Fruit fly (Drosophila melanogaster) whole organism, wandering third instar larva: ENCODE data around the gene Osi17.

Experiments
- Abd-B ChIP-seq: fragments of >200 bp; optimal IDR thresholded peaks from 2 replicates; lab custom pipeline; 2017; ENCODE audit warnings: missing biosample characterization, missing genetic modification characterization
- CG9705 ChIP-seq: fragments of 200-800 bp; sonication (Bioruptor generic); optimal IDR thresholded peaks from 2 replicates; lab custom pipeline; 2018; ENCODE audit warnings: missing biosample characterization, mild to moderate bottlenecking, missing genetic modification characterization
- CrebA ChIP-seq: fragments of 200-800 bp; sonication (Bioruptor generic); optimal IDR thresholded peaks from 2 replicates; lab custom pipeline; 2016; ENCODE audit warnings: missing biosample characterization, mild to moderate bottlenecking, missing genetic modification characterization, borderline replicate concordance
- Dfd ChIP-seq: fragments of >200 bp; optimal IDR thresholded peaks from 2 replicates; lab custom pipeline; 2017; ENCODE audit warnings: missing biosample characterization, missing genetic modification characterization
- GATAd ChIP-seq: sonication (Bioruptor generic); optimal IDR thresholded peaks from 2 replicates; lab custom pipeline; 2016; ENCODE audit warnings: missing biosample characterization, missing genetic modification characterization
- HLH106 ChIP-seq: fragments of 200-800 bp; optimal IDR thresholded peaks from 3 replicates; lab custom pipeline; 2019; ENCODE audit warnings: missing biosample characterization, mild to moderate bottlenecking, missing genetic modification characterization, moderate library complexity
- Hr78 ChIP-seq: fragments of >200 bp; optimal IDR thresholded peaks from 2 replicates; lab custom pipeline; 2017; ENCODE audit warnings: missing biosample characterization, missing genetic modification characterization
- Hr83 ChIP-seq: fragments of 200-300 bp; sonication (Bioruptor generic); optimal IDR thresholded peaks from 2 replicates; lab custom pipeline; 2016; ENCODE audit warnings: missing biosample characterization, mild to moderate bottlenecking, missing genetic modification characterization, moderate library complexity; ENCODE audit not compliant: poor library complexity, severe bottlenecking
- Jra ChIP-seq: sonication (Bioruptor generic); optimal IDR thresholded peaks from 2 replicates; lab custom pipeline; 2016; ENCODE audit warnings: missing biosample characterization, missing genetic modification characterization
- Mio ChIP-seq: sonication (Bioruptor generic); optimal IDR thresholded peaks from 2 replicates; lab custom pipeline; 2016; ENCODE audit warnings: missing biosample characterization, missing genetic modification characterization
- Myc ChIP-seq: fragments of >200 bp; optimal IDR thresholded peaks from 2 replicates; lab custom pipeline; 2017
- Rel ChIP-seq, 2 experiments: fragments of 200-800 bp; sonication (Bioruptor generic) in 1 of 2; optimal IDR thresholded peaks; 2 replicates in 1 of 2; 3 replicates in 1 of 2; lab custom pipeline; 2016 to 2019; ENCODE audit warnings: mild to moderate bottlenecking in 2 of 2, missing biosample characterization in 2 of 2, missing genetic modification characterization in 2 of 2, moderate library complexity in 1 of 2
- Sp1 ChIP-seq: fragments of 200-800 bp; sonication (Bioruptor generic); optimal IDR thresholded peaks from 3 replicates; lab custom pipeline; 2019; ENCODE audit warnings: missing biosample characterization, mild to moderate bottlenecking, missing genetic modification characterization, moderate library complexity
- Vsx2 ChIP-seq: fragments of 200-300, 225-300 bp; sonication (Bioruptor generic); optimal IDR thresholded peaks from 2 replicates; lab custom pipeline; 2018; ENCODE audit warnings: missing biosample characterization, missing genetic modification characterization; ENCODE audit not compliant: partially characterized antibody
- br ChIP-seq: fragments of 200-800 bp; sonication (Bioruptor generic); optimal IDR thresholded peaks from 2 replicates; lab custom pipeline; 2016; ENCODE audit warnings: missing biosample characterization, missing genetic modification characterization
- brk ChIP-seq: fragments of 200-800 bp; sonication (Bioruptor generic); optimal IDR thresholded peaks from 2 replicates; lab custom pipeline; 2016; ENCODE audit warnings: missing biosample characterization, mild to moderate bottlenecking, missing genetic modification characterization
- dl ChIP-seq, 2 experiments: fragments of 175-275, 200-275 bp in 1 of 2; fragments of 200-275 bp in 1 of 2; sonication (Bioruptor generic); optimal IDR thresholded peaks; lab custom pipeline; 2018; ENCODE audit warnings: mild to moderate bottlenecking in 2 of 2, missing biosample characterization in 2 of 2, missing genetic modification characterization in 2 of 2, moderate library complexity in 2 of 2; ENCODE audit not compliant: partially characterized antibody in 2 of 2, insufficient read depth in 1 of 2
- dmrt93B ChIP-seq: fragments of 200-800 bp; sonication (Bioruptor generic); optimal IDR thresholded peaks from 2 replicates; lab custom pipeline; 2018; ENCODE audit warnings: missing biosample characterization, mild to moderate bottlenecking, missing genetic modification characterization
- dsf ChIP-seq: sonication (Bioruptor generic); optimal IDR thresholded peaks from 2 replicates; lab custom pipeline; 2016; ENCODE audit warnings: missing biosample characterization, missing genetic modification characterization, borderline replicate concordance
- foxo ChIP-seq, 2 experiments: fragments of 200-800 bp; sonication (Bioruptor generic); optimal IDR thresholded peaks; 2 replicates in 1 of 2; 3 replicates in 1 of 2; lab custom pipeline; 2016 to 2017; ENCODE audit warnings: missing biosample characterization in 2 of 2, missing genetic modification characterization in 2 of 2
- fru ChIP-seq: fragments of 200-800 bp; sonication (Bioruptor generic); optimal IDR thresholded peaks from 3 replicates; lab custom pipeline; 2016; ENCODE audit warnings: missing biosample characterization, mild to moderate bottlenecking, missing genetic modification characterization
- h ChIP-seq: fragments of 200-800 bp; sonication (Bioruptor generic); optimal IDR thresholded peaks from 3 replicates; lab custom pipeline; 2016; ENCODE audit warnings: missing biosample characterization, mild to moderate bottlenecking, missing genetic modification characterization
- jim ChIP-seq: fragments of 175-275, 200-325 bp; sonication (Bioruptor generic); optimal IDR thresholded peaks from 2 replicates; lab custom pipeline; 2016; ENCODE audit warnings: missing biosample characterization, mild to moderate bottlenecking, missing genetic modification characterization
- lola ChIP-seq: fragments of >200 bp; optimal IDR thresholded peaks from 2 replicates; lab custom pipeline; 2017; ENCODE audit warnings: missing biosample characterization, missing genetic modification characterization
- psq ChIP-seq: fragments of 200-800 bp; sonication (Bioruptor generic); optimal IDR thresholded peaks from 3 replicates; lab custom pipeline; 2017; ENCODE audit warnings: missing biosample characterization, mild to moderate bottlenecking, missing genetic modification characterization, moderate library complexity
- rgr ChIP-seq: fragments of 200-800 bp; sonication (Bioruptor generic); optimal IDR thresholded peaks from 3 replicates; lab custom pipeline; 2016; ENCODE audit warnings: missing biosample characterization, mild to moderate bottlenecking, missing genetic modification characterization
- sage ChIP-seq: fragments of 200-800 bp; sonication (Bioruptor generic); optimal IDR thresholded peaks from 2 replicates; lab custom pipeline; 2016; ENCODE audit warnings: missing biosample characterization, mild to moderate bottlenecking, missing genetic modification characterization
- sv ChIP-seq: fragments of 200-800 bp; sonication (Bioruptor generic); optimal IDR thresholded peaks from 3 replicates; lab custom pipeline; 2016; ENCODE audit warnings: missing biosample characterization, missing genetic modification characterization
- tai ChIP-seq: sonication (Bioruptor generic); optimal IDR thresholded peaks from 2 replicates; lab custom pipeline; 2016; ENCODE audit warnings: missing biosample characterization, missing genetic modification characterization
- usp ChIP-seq: fragments of >200 bp; optimal IDR thresholded peaks from 2 replicates; lab custom pipeline; 2017; ENCODE audit warnings: missing biosample characterization, missing genetic modification characterization
- woc ChIP-seq: sonication (Bioruptor generic); optimal IDR thresholded peaks from 2 replicates; lab custom pipeline; 2016; ENCODE audit warnings: missing biosample characterization, mild to moderate bottlenecking, missing genetic modification characterization

Osi17 gene

dm6 chr3R:6269986-6270385, 41.6 kb upstream of the Osi17 start:
- TF ChIP-seq sv (GFP tag; lab: Kevin White, UChicago): no peak
- no peak for TF ChIP-seq foxo (GFP tag; optimal IDR thresholded peaks at IDR 0.05; lab: Kevin White, UChicago)
- no peak for TF ChIP-seq CrebA (GFP tag; lab: Kevin White, UChicago)
- TF ChIP-seq brk (GFP tag; lab: Kevin White, UChicago): no peak
- no peak for TF ChIP-seq Mio (GFP tag; lab: Kevin White, UChicago)
- TF ChIP-seq rgr (GFP tag; lab: Kevin White, UChicago): no peak
- TF ChIP-seq woc (GFP tag; lab: Kevin White, UChicago): no peak

dm6 chr3R:6278231-6278630, 33.3 kb upstream of the Osi17 start, which contains the start of gene Osi12:
Osi12 (plus strand) TSS chr3R:6278531.
- TF ChIP-seq Hr83 (GFP tag; lab: Kevin White, UChicago) (no peak), psq (GFP tag; lab: Kevin White, UChicago) (no peak), br (GFP tag; lab: Kevin White, UChicago) (no peak), brk (GFP tag; lab: Kevin White, UChicago) (no peak), dsf (GFP tag; lab: Kevin White, UChicago) (no peak), usp (GFP tag; lab: Kevin White, UChicago) (no peak), HLH106 (tag; lab: Kevin White, UChicago) (no peak), Mio (GFP tag; lab: Kevin White, UChicago) (no peak), foxo (GFP tag; optimal IDR thresholded peaks at IDR 0.05; lab: Kevin White, UChicago) (no peak), GATAd (GFP tag; lab: Kevin White, UChicago) (no peak), woc (GFP tag; lab: Kevin White, UChicago) (no peak), CG9705 (GFP tag; lab: Kevin White, UChicago) (no peak), jim (GFP tag; lab: Kevin White, UChicago) (no peak), Sp1 (GFP tag; lab: Kevin White, UChicago) (no peak), Abd-B (GFP tag; lab: Kevin White, UChicago) (no peak)

- TF ChIP-seq brk (GFP tag; lab: Kevin White, UChicago) (no peak), rgr (GFP tag; lab: Kevin White, UChicago) (no peak), foxo (GFP tag; optimal IDR thresholded peaks at IDR 0.05; lab: Kevin White, UChicago) (no peak), dmrt93B (no peak), Sp1 (GFP tag; lab: Kevin White, UChicago) (no peak), tai (GFP tag; lab: Kevin White, UChicago) (no peak), HLH106 (tag; lab: Kevin White, UChicago) (no peak), CrebA (GFP tag; lab: Kevin White, UChicago) (no peak), sage (GFP tag; lab: Kevin White, UChicago) (no peak), Hr78 (no peak), woc (GFP tag; lab: Kevin White, UChicago) (no peak), Jra (GFP tag; lab: Kevin White, UChicago) (no peak), Dfd (GFP tag; lab: Kevin White, UChicago) (no peak)
These were observed 26.5 kb upstream of the Osi17 start, which contains the start of gene CG15597 for dm6 chr3R:6285100-6285499. CG15597 (minus strand) TSS chr3R:6285200.

dm6 chr3R:6287433-6287832, 24.1 kb upstream of the Osi17 start, which contains the start of gene CG15594:
CG15594 (plus strand) TSS chr3R:6287733.
- no peak for TF ChIP-seq dl (GFP tag; optimal IDR thresholded peaks at IDR 0.05; lab: Kevin White, UChicago; ENCODE audit: insufficient read depth in 1 of 2, partially characterized antibody in 2 of 2)
- no peak for TF ChIP-seq Hr83 (GFP tag; lab: Kevin White, UChicago)
- no peak for TF ChIP-seq h
- no peak for TF ChIP-seq Jra (GFP tag; lab: Kevin White, UChicago)
- no peak for TF ChIP-seq dsf (GFP tag; lab: Kevin White, UChicago)
- TF ChIP-seq sage (GFP tag; lab: Kevin White, UChicago): no peak
- no peak for TF ChIP-seq Sp1 (GFP tag; lab: Kevin White, UChicago)
- TF ChIP-seq lola: no peak
- no peak for TF ChIP-seq dmrt93B
- no peak for TF ChIP-seq sv (GFP tag; lab: Kevin White, UChicago)

- TF ChIP-seq fru (GFP tag; lab: Kevin White, UChicago): no peak
- no peak for TF ChIP-seq Vsx2 (GFP tag; lab: Kevin White, UChicago)
- TF ChIP-seq usp (GFP tag; lab: Kevin White, UChicago): no peak
- no peak for TF ChIP-seq Hr83 (GFP tag; lab: Kevin White, UChicago)
- TF ChIP-seq dl (GFP tag; optimal IDR thresholded peaks at IDR 0.05; lab: Kevin White, UChicago; ENCODE audit: insufficient read depth in 1 of 2, partially characterized antibody in 2 of 2): no peak
- no peak for TF ChIP-seq Rel (GFP tag; optimal IDR thresholded peaks at IDR 0.05; lab: Kevin White, UChicago)
- TF ChIP-seq Rel (tag; optimal IDR thresholded peaks at IDR 0.05; lab: Kevin White, UChicago): no peak
- TF ChIP-seq br (GFP tag; lab: Kevin White, UChicago): no peak
- TF ChIP-seq Dfd (GFP tag; lab: Kevin White, UChicago): no peak
- no peak for TF ChIP-seq GATAd (GFP tag; lab: Kevin White, UChicago)
- TF ChIP-seq Myc (lab: Kevin White, UChicago): no peak
These were observed 21.3 kb upstream of the Osi17 start for dm6 chr3R:6290289-6290688.
